Worm (Caenorhabditis elegans) whole organism, L3 larva: ENCODE measurements around the gene cyh-1.

Source experiments
- R02D3.7 ChIP-seq: fragments of 150-350 bp; optimal IDR thresholded peaks from 2 replicates; lab custom pipeline; 2014; ENCODE audit warnings: missing biosample characterization, missing genetic modification characterization
- ZK546.5 ChIP-seq: sonication (generic microtip); optimal IDR thresholded peaks from 2 replicates; lab custom pipeline; 2017; ENCODE audit warnings: missing biosample characterization, missing genetic modification characterization
- aly-2 ChIP-seq: fragments of 150-350 bp; optimal IDR thresholded peaks from 2 replicates; lab custom pipeline; 2014; ENCODE audit warnings: missing biosample characterization, missing genetic modification characterization
- ama-1 ChIP-seq: fragments of 150-350 bp; optimal IDR thresholded peaks from 2 replicates; lab custom pipeline; 2018
- ceh-16 ChIP-seq: sonication (generic microtip); optimal IDR thresholded peaks from 2 replicates; lab custom pipeline; 2017; ENCODE audit warnings: missing biosample characterization, missing genetic modification characterization
- ceh-82 ChIP-seq: fragments of 150-350 bp; optimal IDR thresholded peaks from 2 replicates; lab custom pipeline; 2014; ENCODE audit warnings: missing biosample characterization, missing genetic modification characterization
- ceh-9 ChIP-seq: sonication (generic microtip); optimal IDR thresholded peaks from 2 replicates; lab custom pipeline; 2018; ENCODE audit warnings: missing biosample characterization, missing genetic modification characterization
- egl-27 ChIP-seq: sonication (generic microtip); optimal IDR thresholded peaks from 4 replicates; lab custom pipeline; 2017; ENCODE audit warnings: missing biosample characterization, missing genetic modification reagents, missing genetic modification characterization
- egl-5 ChIP-seq: fragments of 150-350 bp; optimal IDR thresholded peaks from 2 replicates; lab custom pipeline; 2017; ENCODE audit warnings: missing biosample characterization, missing genetic modification reagents, missing genetic modification characterization, inconsistent platforms
- elt-1 ChIP-seq: fragments of 150-350 bp; optimal IDR thresholded peaks from 2 replicates; lab custom pipeline; 2014; ENCODE audit warnings: missing biosample characterization, missing genetic modification characterization
- elt-2 ChIP-seq: sonication (generic microtip); optimal IDR thresholded peaks from 2 replicates; lab custom pipeline; 2016; ENCODE audit warnings: missing genetic modification reagents, mild to moderate bottlenecking, missing genetic modification characterization, missing compliant biosample characterization
- elt-3 ChIP-seq, 3 experiments: fragments of 150-350 bp in 1 of 3; sonication (generic microtip) in 2 of 3; optimal IDR thresholded peaks; 2 replicates in 2 of 3; 4 replicates in 1 of 3; lab custom pipeline; 2014 to 2017; ENCODE audit warnings: missing biosample characterization in 3 of 3, missing genetic modification characterization in 3 of 3
- eor-1 ChIP-seq, 2 experiments: fragments of 150-350 bp; optimal IDR thresholded peaks; 2 replicates each; lab custom pipeline; 2014 to 2018; ENCODE audit warnings: missing biosample characterization in 2 of 2, missing genetic modification characterization in 2 of 2
- fkh-10 ChIP-seq: sonication (generic microtip); optimal IDR thresholded peaks from 2 replicates; lab custom pipeline; 2017; ENCODE audit warnings: missing biosample characterization, missing genetic modification reagents, missing genetic modification characterization
- fkh-2 ChIP-seq: fragments of 150-350 bp; optimal IDR thresholded peaks from 2 replicates; lab custom pipeline; 2014; ENCODE audit warnings: missing biosample characterization, missing genetic modification reagents, missing genetic modification characterization
- hmg-11 ChIP-seq: sonication (generic microtip); optimal IDR thresholded peaks from 2 replicates; lab custom pipeline; 2016; ENCODE audit warnings: missing genetic modification characterization, missing compliant biosample characterization
- jun-1 ChIP-seq: fragments of 150-350 bp; optimal IDR thresholded peaks from 2 replicates; lab custom pipeline; 2014; ENCODE audit warnings: missing biosample characterization, missing genetic modification reagents, missing genetic modification characterization
- lin-15B ChIP-seq: fragments of 150-350 bp; optimal IDR thresholded peaks from 2 replicates; lab custom pipeline; 2014; ENCODE audit warnings: missing biosample characterization, missing genetic modification characterization
- lin-39 ChIP-seq: fragments of 150-350 bp; optimal IDR thresholded peaks from 2 replicates; lab custom pipeline; 2018; ENCODE audit warnings: missing biosample characterization, missing genetic modification reagents, missing genetic modification characterization
- lsy-12 ChIP-seq: sonication (generic microtip); optimal IDR thresholded peaks from 2 replicates; lab custom pipeline; 2016; ENCODE audit warnings: mild to moderate bottlenecking, missing genetic modification characterization, missing compliant biosample characterization
- mdl-1 ChIP-seq: fragments of 150-350 bp; optimal IDR thresholded peaks from 2 replicates; lab custom pipeline; 2014; ENCODE audit warnings: missing biosample characterization, missing genetic modification characterization
- nfya-1 ChIP-seq: sonication (generic microtip); optimal IDR thresholded peaks from 2 replicates; lab custom pipeline; 2017; ENCODE audit warnings: missing genetic modification characterization, mild to moderate bottlenecking, missing compliant biosample characterization, antibody characterized with exemption, moderate library complexity; ENCODE audit not compliant: insufficient read depth
- nhr-11 ChIP-seq: fragments of 150-350 bp; optimal IDR thresholded peaks from 2 replicates; lab custom pipeline; 2014; ENCODE audit warnings: missing biosample characterization, missing genetic modification characterization
- nhr-12 ChIP-seq: fragments of 150-350 bp; optimal IDR thresholded peaks from 2 replicates; lab custom pipeline; 2014; ENCODE audit warnings: missing biosample characterization, missing genetic modification characterization
- nhr-23 ChIP-seq: fragments of 150-350 bp; optimal IDR thresholded peaks from 2 replicates; lab custom pipeline; 2014; ENCODE audit warnings: missing biosample characterization, missing genetic modification reagents, missing genetic modification characterization
- nhr-237 ChIP-seq: fragments of 150-350 bp; optimal IDR thresholded peaks from 2 replicates; lab custom pipeline; 2014; ENCODE audit warnings: missing biosample characterization, missing genetic modification characterization
- nhr-25 ChIP-seq: sonication (generic microtip); optimal IDR thresholded peaks from 2 replicates; lab custom pipeline; 2017; ENCODE audit warnings: missing biosample characterization, missing genetic modification characterization
- nhr-28 ChIP-seq: fragments of 150-350 bp; optimal IDR thresholded peaks from 2 replicates; lab custom pipeline; 2014; ENCODE audit warnings: missing biosample characterization, missing genetic modification characterization
- nhr-43 ChIP-seq: sonication (generic microtip); optimal IDR thresholded peaks from 2 replicates; lab custom pipeline; 2016; ENCODE audit warnings: mild to moderate bottlenecking, missing genetic modification characterization, missing compliant biosample characterization; ENCODE audit not compliant: poor library complexity, severe bottlenecking
- pha-4 ChIP-seq: fragments of 150-350 bp; optimal IDR thresholded peaks from 2 replicates; lab custom pipeline; 2014; ENCODE audit warnings: missing biosample characterization, missing genetic modification reagents, missing genetic modification characterization
- pqm-1 ChIP-seq: fragments of 150-350 bp; optimal IDR thresholded peaks from 2 replicates; lab custom pipeline; 2017; ENCODE audit warnings: missing biosample characterization, missing genetic modification characterization, inconsistent platforms
- skn-1 ChIP-seq: fragments of 150-350 bp; optimal IDR thresholded peaks from 2 replicates; lab custom pipeline; 2014; ENCODE audit warnings: missing biosample characterization, missing genetic modification characterization
- snpc-4 ChIP-seq: fragments of 150-350 bp; optimal IDR thresholded peaks from 2 replicates; lab custom pipeline; 2014; ENCODE audit warnings: missing biosample characterization, missing genetic modification characterization
- unc-39 ChIP-seq: sonication (generic microtip); optimal IDR thresholded peaks from 4 replicates; lab custom pipeline; 2017; ENCODE audit warnings: missing biosample characterization, missing genetic modification characterization
- unc-62 ChIP-seq: fragments of 150-350 bp; sonication (generic microtip); optimal IDR thresholded peaks from 4 replicates; lab custom pipeline; 2014; ENCODE audit warnings: missing biosample characterization, missing genetic modification reagents, missing genetic modification characterization
- zag-1 ChIP-seq: fragments of 150-350 bp; optimal IDR thresholded peaks from 2 replicates; lab custom pipeline; 2014; ENCODE audit warnings: missing biosample characterization, missing genetic modification characterization

cyh-1 gene

DNA sequence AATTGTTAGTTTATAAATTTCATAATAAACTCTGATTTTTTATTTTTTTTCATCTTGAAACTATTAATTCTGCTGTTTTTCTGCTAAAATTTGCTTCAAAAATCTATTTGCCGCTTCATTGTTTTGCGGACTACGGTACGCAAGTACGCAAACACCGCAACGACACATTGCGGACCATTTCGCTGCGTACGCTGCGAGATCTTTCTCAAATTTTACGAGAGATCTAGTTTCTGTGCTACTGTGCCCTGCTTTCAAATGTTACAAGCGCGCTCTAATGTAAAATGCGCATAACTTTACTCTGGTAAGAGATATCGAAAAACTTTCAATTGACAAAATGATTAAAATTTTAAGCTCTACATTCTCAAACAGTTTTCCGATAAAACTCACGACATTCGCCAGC lies 18.7 kb downstream of the cyh-1 start:
- TF ChIP-seq snpc-4 (tag; lab: Kevin White, UChicago) (peak; percentile 2), nhr-23 (tag; lab: Kevin White, UChicago) (peak; percentile 70), nhr-43 (tag; lab: Kevin White, UChicago) (peak; percentile 33), R02D3.7 (tag; lab: Kevin White, UChicago) (peak; percentile 14), lin-15B (tag; lab: Kevin White, UChicago) (peak; percentile 83), pha-4 (peak; percentile 49), lin-39 (tag; lab: Kevin White, UChicago) (peak; percentile 52), nhr-11 (tag; lab: Kevin White, UChicago) (peak; percentile 42), nfya-1 (peak; percentile 75)

- no peak for TF ChIP-seq lsy-12 (tag; lab: Kevin White, UChicago)
- no peak for TF ChIP-seq elt-2
- no peak for TF ChIP-seq egl-27 (tag; lab: Kevin White, UChicago)
- TF ChIP-seq pha-4 = no peak
- no peak for TF ChIP-seq lin-39 (tag; lab: Kevin White, UChicago)
- no peak for TF ChIP-seq ceh-16 (tag; lab: Kevin White, UChicago)
- TF ChIP-seq ceh-82 (tag; lab: Kevin White, UChicago) = no peak
- TF ChIP-seq pqm-1 (tag; lab: Kevin White, UChicago) = no peak
- TF ChIP-seq zag-1 = no peak
- TF ChIP-seq unc-39 (tag; lab: Kevin White, UChicago) = no peak
- TF ChIP-seq ama-1 (lab: Kevin White, UChicago) = no peak
- no peak for TF ChIP-seq skn-1 (tag; lab: Kevin White, UChicago)
These were observed 19.3 kb downstream of the cyh-1 start, which contains the start of gene col-72 for ce11 chrII:3524097-3524496. Gene col-72 (minus strand): TSS chrII:3524197.

ce11 chrII:3527460-3527859 lies 22.6 kb downstream of the cyh-1 start:
- TF ChIP-seq pha-4 (no peak), mdl-1 (tag; lab: Kevin White, UChicago) (no peak), snpc-4 (tag; lab: Kevin White, UChicago) (no peak), fkh-10 (no peak), elt-1 (tag; lab: Kevin White, UChicago) (no peak), nhr-237 (no peak), fkh-2 (tag; lab: Kevin White, UChicago) (no peak), R02D3.7 (tag; lab: Kevin White, UChicago) (no peak), elt-2 (no peak), jun-1 (no peak), unc-39 (tag; lab: Kevin White, UChicago) (no peak), pqm-1 (tag; lab: Kevin White, UChicago) (no peak), hmg-11 (tag; lab: Kevin White, UChicago) (no peak), nhr-43 (tag; lab: Kevin White, UChicago) (no peak)
- TF ChIP-seq, all 47 proteins: peak for 0

DNA sequence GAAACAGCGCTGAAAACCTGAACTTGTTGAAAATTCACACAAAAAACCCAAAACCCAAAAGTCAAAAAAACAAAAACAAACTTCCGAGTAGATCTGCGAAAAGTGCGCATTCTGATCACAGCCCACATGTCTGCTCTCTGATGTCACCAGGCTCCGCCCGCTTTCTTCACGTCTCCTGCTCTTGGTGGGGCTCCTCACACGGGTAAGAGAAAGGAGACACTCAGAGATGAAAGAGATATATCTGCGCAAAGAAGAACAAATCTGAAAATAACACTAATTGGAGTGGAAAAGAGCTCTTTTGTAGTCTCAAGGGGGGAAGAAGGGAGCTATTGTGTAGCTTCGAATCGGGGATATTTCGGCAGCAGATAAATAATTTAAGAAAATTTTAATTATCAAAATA lies 23.4 kb downstream of the cyh-1 start, which contains the start of gene ncs-6:
TSS of gene ncs-6 (minus strand) at position 261 of the 400 bp plus-strand sequence.
- TF ChIP-seq zag-1 = no peak
- no peak for TF ChIP-seq egl-27 (tag; lab: Kevin White, UChicago)
- TF ChIP-seq ama-1 (lab: Kevin White, UChicago) = no peak
- TF ChIP-seq nhr-12 (tag; lab: Kevin White, UChicago) = no peak
- TF ChIP-seq aly-2 = no peak
- TF ChIP-seq elt-2 = no peak
- no peak for TF ChIP-seq nhr-25
- TF ChIP-seq ZK546.5 (tag; lab: Kevin White, UChicago) = no peak

DNA sequence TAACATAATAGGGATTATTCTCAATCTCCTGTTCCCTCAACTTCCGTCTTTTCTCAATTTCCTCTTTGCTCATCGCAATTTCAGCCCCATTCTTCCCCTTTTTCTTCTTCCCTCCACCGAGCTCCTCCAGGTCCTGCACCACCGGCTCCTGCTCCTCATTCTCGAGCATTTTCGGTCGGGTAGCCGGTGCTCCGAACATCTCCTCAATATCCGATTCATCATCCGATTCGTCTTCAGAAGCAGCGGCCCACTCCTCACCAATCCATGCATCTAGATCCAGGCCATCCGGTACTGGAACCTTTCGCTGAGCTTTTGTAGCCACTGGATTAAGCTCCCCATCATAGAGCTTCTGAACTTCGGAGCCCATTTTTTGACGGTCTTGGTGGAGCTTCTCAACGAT lies 35.3 kb downstream of the cyh-1 start:
- TF ChIP-seq elt-3 (tag; optimal IDR thresholded peaks at IDR 0.05; lab: Kevin White, UChicago) (no peak), snpc-4 (tag; lab: Kevin White, UChicago) (no peak), unc-62 (no peak), jun-1 (no peak), ceh-9 (tag; lab: Kevin White, UChicago) (no peak), ceh-16 (tag; lab: Kevin White, UChicago) (no peak), egl-27 (tag; lab: Kevin White, UChicago) (no peak), pha-4 (no peak), unc-39 (tag; lab: Kevin White, UChicago) (no peak), egl-5 (tag; lab: Kevin White, UChicago) (no peak), nhr-28 (tag; lab: Kevin White, UChicago) (no peak), eor-1 (tag; optimal IDR thresholded peaks at IDR 0.05; lab: Kevin White, UChicago) (no peak), elt-1 (tag; lab: Kevin White, UChicago) (no peak), ceh-82 (tag; lab: Kevin White, UChicago) (no peak), nhr-23 (tag; lab: Kevin White, UChicago) (no peak)
- TF ChIP-seq, all 47 proteins: peak for 0
